Worm (Caenorhabditis elegans) whole organism, late embryonic: ENCODE data around the gene cogc-6.

ENCODE experiments used
- C38D4.7 ChIP-seq: fragments of 200-800 bp; sonication (Bioruptor generic); optimal IDR thresholded peaks from 2 replicates; lab custom pipeline; 2018; ENCODE audit warnings: mild to moderate bottlenecking, missing genetic modification characterization, moderate library complexity, missing compliant biosample characterization
- K02D7.2 ChIP-seq: sonication (generic microtip); optimal IDR thresholded peaks from 2 replicates; lab custom pipeline; 2017; ENCODE audit warnings: mild to moderate bottlenecking, missing genetic modification characterization, missing compliant biosample characterization
- Y22D7AL.16 ChIP-seq: sonication (generic microtip); optimal IDR thresholded peaks from 2 replicates; lab custom pipeline; 2016; ENCODE audit warnings: missing genetic modification characterization, missing compliant biosample characterization
- dve-1 ChIP-seq: sonication (generic microtip); optimal IDR thresholded peaks from 2 replicates; lab custom pipeline; 2017; ENCODE audit warnings: antibody characterized with exemption, mild to moderate bottlenecking, missing genetic modification characterization, missing compliant biosample characterization
- eyg-1 ChIP-seq: sonication (generic microtip); optimal IDR thresholded peaks from 2 replicates; lab custom pipeline; 2016; ENCODE audit warnings: missing genotype, missing genetic modification characterization, missing compliant biosample characterization
- fax-1 ChIP-seq: sonication (generic microtip); optimal IDR thresholded peaks from 2 replicates; lab custom pipeline; 2016; ENCODE audit warnings: missing genotype, missing genetic modification characterization, missing compliant biosample characterization
- nfya-1 ChIP-seq: sonication (generic microtip); optimal IDR thresholded peaks from 2 replicates; lab custom pipeline; 2017; ENCODE audit warnings: missing genetic modification characterization, mild to moderate bottlenecking, missing compliant biosample characterization, antibody characterized with exemption, moderate library complexity

- TF ChIP-seq nfya-1 (tag; lab: Kevin White, UChicago), result no peak
- no peak for TF ChIP-seq C38D4.7
- no peak for TF ChIP-seq fax-1 (tag; lab: Kevin White, UChicago)
- TF ChIP-seq dve-1, result no peak
- TF ChIP-seq eyg-1 (tag; lab: Kevin White, UChicago), result no peak
- TF ChIP-seq K02D7.2 (tag; lab: Kevin White, UChicago), result no peak
- no peak for TF ChIP-seq Y22D7AL.16 (tag; lab: Kevin White, UChicago)
These were observed 32.8 kb upstream of the cogc-6 start for ce11 chrV:8253946-8254345.
